Fruit fly (Drosophila melanogaster) whole organism, prepupa: ENCODE results near the gene scramb2.

Source experiments
- Blimp-1 ChIP-seq: fragments of 200-800 bp; sonication (Bioruptor generic); optimal IDR thresholded peaks from 3 replicates; lab custom pipeline; 2017; ENCODE audit warnings: missing biosample characterization, missing genetic modification characterization, mild to moderate bottlenecking, moderate library complexity, missing genetic modification reagents
- CG10669 ChIP-seq: fragments of 200-800 bp; sonication (Bioruptor generic); optimal IDR thresholded peaks from 3 replicates; lab custom pipeline; 2018; ENCODE audit warnings: missing biosample characterization, mild to moderate bottlenecking, missing genetic modification characterization, moderate library complexity
- CG11294 ChIP-seq: fragments of 200-800 bp; sonication (Bioruptor generic); IDR thresholded peaks from 2 replicates; pipeline ENCODE4 v1.3.6; 2022; ENCODE audit warnings: missing biosample characterization, missing genetic modification characterization
- CG11762 ChIP-seq: fragments of 200-800 bp; sonication (Bioruptor generic); optimal IDR thresholded peaks from 3 replicates; lab custom pipeline; 2016; ENCODE audit warnings: missing biosample characterization, missing genetic modification characterization; ENCODE audit not compliant: insufficient read depth
- CG11902 ChIP-seq: fragments of 200-800 bp; sonication (Bioruptor generic); optimal IDR thresholded peaks from 3 replicates; lab custom pipeline; 2016; ENCODE audit warnings: missing biosample characterization, missing genetic modification characterization
- CG15336 ChIP-seq: fragments of 200-800 bp; sonication (Bioruptor generic); IDR thresholded peaks from 2 replicates; pipeline ENCODE4 v1.3.6; 2022; ENCODE audit warnings: missing biosample characterization, missing genetic modification characterization
- CG16779 ChIP-seq: fragments of 200-800 bp; sonication (Bioruptor generic); optimal IDR thresholded peaks from 3 replicates; lab custom pipeline; 2017; ENCODE audit warnings: missing biosample characterization, mild to moderate bottlenecking, missing genetic modification characterization
- CG31627 ChIP-seq: fragments of 200-800 bp; sonication (Bioruptor generic); optimal IDR thresholded peaks from 3 replicates; lab custom pipeline; 2016; ENCODE audit warnings: missing biosample characterization, missing genetic modification characterization
- CG3919 ChIP-seq: fragments of 200-800 bp; sonication (Bioruptor generic); optimal IDR thresholded peaks from 3 replicates; lab custom pipeline; 2016; ENCODE audit warnings: missing biosample characterization, missing genetic modification characterization
- CG4318 ChIP-seq: fragments of 200-800 bp; sonication (Bioruptor generic); optimal IDR thresholded peaks from 3 replicates; lab custom pipeline; 2017; ENCODE audit warnings: missing biosample characterization, mild to moderate bottlenecking, missing genetic modification characterization
- CG6163 ChIP-seq: fragments of 200-800 bp; sonication (Bioruptor generic); IDR thresholded peaks from 3 replicates; pipeline ENCODE4 v1.3.6; 2022; ENCODE audit warnings: missing biosample characterization, missing genetic modification characterization
- CG6276 ChIP-seq: fragments of 200-800 bp; sonication (Bioruptor generic); optimal IDR thresholded peaks from 2 replicates; lab custom pipeline; 2017; ENCODE audit warnings: missing biosample characterization, mild to moderate bottlenecking, missing genetic modification characterization
- CG6792 ChIP-seq: fragments of 200-800 bp; sonication (Bioruptor generic); optimal IDR thresholded peaks from 3 replicates; lab custom pipeline; 2016; ENCODE audit warnings: missing biosample characterization, missing genetic modification characterization
- CG6808 ChIP-seq: fragments of 200-800 bp; sonication (Bioruptor generic); optimal IDR thresholded peaks from 3 replicates; lab custom pipeline; 2017; ENCODE audit warnings: missing biosample characterization, missing genetic modification characterization, mild to moderate bottlenecking, moderate library complexity, missing genetic modification reagents
- CG6854 ChIP-seq: fragments of 200-800 bp; sonication (Bioruptor generic); optimal IDR thresholded peaks from 2 replicates; lab custom pipeline; 2017; ENCODE audit warnings: missing biosample characterization, mild to moderate bottlenecking, missing genetic modification characterization
- CG7368 ChIP-seq: fragments of 200-800 bp; sonication (Bioruptor generic); optimal IDR thresholded peaks from 3 replicates; lab custom pipeline; 2016; ENCODE audit warnings: missing biosample characterization, missing genetic modification characterization
- CG8119 ChIP-seq: fragments of 200-800 bp; sonication (Bioruptor generic); IDR thresholded peaks from 3 replicates; pipeline ENCODE4 v1.3.6; 2022; ENCODE audit warnings: missing biosample characterization, missing genetic modification characterization
- CG8319 ChIP-seq: fragments of 200-800 bp; sonication (Bioruptor generic); optimal IDR thresholded peaks from 3 replicates; lab custom pipeline; 2016; ENCODE audit warnings: missing biosample characterization, missing genetic modification characterization
- CG8632 ChIP-seq: fragments of 200-800 bp; sonication (Bioruptor generic); optimal IDR thresholded peaks from 3 replicates; lab custom pipeline; 2016; ENCODE audit warnings: missing biosample characterization, missing genetic modification characterization
- CG9139 ChIP-seq: fragments of 200-800 bp; sonication (Bioruptor generic); optimal IDR thresholded peaks from 3 replicates; lab custom pipeline; 2017; ENCODE audit warnings: missing biosample characterization, mild to moderate bottlenecking, missing genetic modification characterization
- Eip75B ChIP-seq: fragments of 200-800 bp; sonication (Bioruptor generic); optimal IDR thresholded peaks from 3 replicates; lab custom pipeline; 2016; ENCODE audit warnings: missing biosample characterization, missing genetic modification characterization
- Eip93F ChIP-seq: fragments of 200-800 bp; sonication (Bioruptor generic); optimal IDR thresholded peaks from 2 replicates; lab custom pipeline; 2016; ENCODE audit warnings: missing biosample characterization, mild to moderate bottlenecking, missing genetic modification characterization
- Ets21C ChIP-seq: fragments of 200-800 bp; sonication (Bioruptor generic); optimal IDR thresholded peaks from 3 replicates; lab custom pipeline; 2016; ENCODE audit warnings: missing biosample characterization, missing genetic modification characterization
- Ets96B ChIP-seq: fragments of 200-800 bp; optimal IDR thresholded peaks from 2 replicates; lab custom pipeline; 2019; ENCODE audit warnings: missing biosample characterization, mild to moderate bottlenecking, missing genetic modification characterization, moderate library complexity
- Gug ChIP-seq: fragments of 200-800 bp; sonication (Bioruptor generic); IDR thresholded peaks from 2 replicates; pipeline ENCODE4 v1.3.6; 2022; ENCODE audit warnings: missing biosample characterization, missing genetic modification characterization
- Hr38 ChIP-seq: sonication (Bioruptor generic); optimal IDR thresholded peaks from 2 replicates; lab custom pipeline; 2016; ENCODE audit warnings: missing biosample characterization, missing genetic modification characterization
- Hr4 ChIP-seq: fragments of 200-800 bp; sonication (Bioruptor generic); optimal IDR thresholded peaks from 3 replicates; lab custom pipeline; 2016; ENCODE audit warnings: missing biosample characterization, missing genetic modification characterization
- Lpt ChIP-seq: fragments of 200-800 bp; sonication (Bioruptor generic); optimal IDR thresholded peaks from 3 replicates; lab custom pipeline; 2016; ENCODE audit warnings: missing biosample characterization, missing genetic modification characterization
- OdsH ChIP-seq: fragments of 200-800 bp; sonication (Bioruptor generic); optimal IDR thresholded peaks from 3 replicates; lab custom pipeline; 2016; ENCODE audit warnings: missing biosample characterization, missing genetic modification characterization
- Smox ChIP-seq: fragments of 200-800 bp; sonication (Bioruptor generic); optimal IDR thresholded peaks from 3 replicates; lab custom pipeline; 2016; ENCODE audit warnings: missing biosample characterization, missing genetic modification characterization
- Sox14 ChIP-seq: fragments of 200-800 bp; sonication (Bioruptor generic); optimal IDR thresholded peaks from 3 replicates; lab custom pipeline; 2016; ENCODE audit warnings: missing biosample characterization, missing genetic modification characterization
- Sox15 ChIP-seq: fragments of 200-800 bp; sonication (Bioruptor generic); optimal IDR thresholded peaks from 3 replicates; lab custom pipeline; 2016; ENCODE audit warnings: missing biosample characterization, missing genetic modification characterization
- achi ChIP-seq: fragments of 200-800 bp; sonication (Bioruptor generic); optimal IDR thresholded peaks from 3 replicates; lab custom pipeline; 2016; ENCODE audit warnings: missing biosample characterization, missing genetic modification characterization
- acj6 ChIP-seq: fragments of 200-800 bp; sonication (Bioruptor generic); optimal IDR thresholded peaks from 3 replicates; lab custom pipeline; 2016; ENCODE audit warnings: missing biosample characterization, missing genetic modification characterization
- cyc ChIP-seq: fragments of 200-800 bp; sonication (Bioruptor generic); optimal IDR thresholded peaks from 3 replicates; lab custom pipeline; 2016; ENCODE audit warnings: missing biosample characterization, missing genetic modification characterization
- dac ChIP-seq: fragments of 200-800 bp; sonication (Bioruptor generic); optimal IDR thresholded peaks from 2 replicates; lab custom pipeline; 2017; ENCODE audit warnings: missing biosample characterization, mild to moderate bottlenecking, missing genetic modification characterization
- eg ChIP-seq: fragments of 200-800 bp; sonication (Bioruptor generic); IDR thresholded peaks from 3 replicates; pipeline ENCODE4 v1.3.6; 2022; ENCODE audit warnings: missing biosample characterization, missing genetic modification characterization
- esn ChIP-seq: fragments of 200-800 bp; sonication (Bioruptor generic); optimal IDR thresholded peaks from 2 replicates; lab custom pipeline; 2016; ENCODE audit warnings: missing biosample characterization, mild to moderate bottlenecking, missing genetic modification characterization, moderate library complexity
- fd85E ChIP-seq: fragments of 200-800 bp; sonication (Bioruptor generic); optimal IDR thresholded peaks from 3 replicates; lab custom pipeline; 2016; ENCODE audit warnings: missing biosample characterization, missing genetic modification characterization
- pdm3 ChIP-seq: fragments of 200-800 bp; sonication (Bioruptor generic); optimal IDR thresholded peaks from 3 replicates; lab custom pipeline; 2016; ENCODE audit warnings: missing biosample characterization, missing genetic modification characterization
- salr ChIP-seq, 2 experiments: fragments of 200-800 bp; sonication (Bioruptor generic); optimal IDR thresholded peaks; 3 replicates each; lab custom pipeline; 2016 to 2018; ENCODE audit warnings: missing biosample characterization in 2 of 2, missing genetic modification characterization in 2 of 2, mild to moderate bottlenecking in 1 of 2
- spab ChIP-seq: fragments of 200-800 bp; sonication (Bioruptor generic); optimal IDR thresholded peaks from 2 replicates; lab custom pipeline; 2017; ENCODE audit warnings: missing biosample characterization, mild to moderate bottlenecking, missing genetic modification characterization, missing genetic modification reagents
- ss ChIP-seq, 2 experiments: fragments of 200-800 bp; sonication (Bioruptor generic); optimal IDR thresholded peaks; 2 replicates in 1 of 2; 3 replicates in 1 of 2; lab custom pipeline; 2017 to 2018; ENCODE audit warnings: mild to moderate bottlenecking in 2 of 2, missing biosample characterization in 2 of 2, missing genetic modification characterization in 2 of 2, moderate library complexity in 1 of 2
- svp ChIP-seq: fragments of 200-800 bp; sonication (Bioruptor generic); peaks from one replicate; lab custom pipeline; 2016; ENCODE audit warnings: missing biosample characterization, missing genetic modification characterization
- topi ChIP-seq: fragments of 200-800 bp; sonication (Bioruptor generic); optimal IDR thresholded peaks from 3 replicates; lab custom pipeline; 2016; ENCODE audit warnings: missing biosample characterization, missing genetic modification characterization

Gene scramb2

DNA sequence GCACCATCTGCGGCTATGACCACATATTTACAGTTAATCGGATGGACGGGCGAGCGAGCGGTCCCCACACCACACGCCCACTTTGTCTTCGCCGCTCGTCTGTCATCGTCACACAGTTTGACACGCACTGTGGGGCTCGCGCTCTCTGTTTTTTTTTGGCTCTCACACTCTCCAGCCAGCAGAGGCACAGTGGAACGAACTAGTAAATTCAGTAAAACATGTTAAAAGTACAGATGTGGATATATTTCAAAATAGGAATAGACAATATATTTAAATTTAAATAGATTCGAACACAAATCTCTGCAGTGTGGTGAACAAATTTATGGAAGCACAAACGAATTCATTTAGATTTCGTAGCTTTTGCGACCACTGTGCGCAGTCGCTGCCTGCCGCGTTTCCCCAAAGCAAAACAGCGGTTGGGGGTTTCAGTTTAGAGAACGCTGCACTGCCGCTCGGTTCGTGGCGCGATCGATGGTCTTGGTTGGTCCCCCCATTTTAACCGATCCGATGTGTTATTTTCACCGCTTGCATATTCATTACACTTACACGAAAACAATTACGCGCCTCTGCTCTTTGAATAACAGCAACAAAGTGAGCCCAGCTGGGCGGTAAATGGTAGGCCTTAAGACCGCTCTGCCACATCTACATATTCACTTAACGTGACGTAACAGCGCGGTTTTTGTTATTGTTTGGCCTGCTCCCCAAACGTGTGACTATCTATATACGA lies 34.7 kb upstream of the scramb2 start (continued):
- peak; percentile 95 for TF ChIP-seq CG6808
- peak; percentile 99 for TF ChIP-seq CG8119 (GFP tag; lab: Robert Waterston, UW)
- peak; percentile 97 for TF ChIP-seq CG11294
- peak; percentile 99 for TF ChIP-seq CG6163 (GFP tag; lab: Robert Waterston, UW)
- TF ChIP-seq CG11902 (GFP tag; lab: Kevin White, UChicago), result peak; percentile 96
- TF ChIP-seq CG10669 (GFP tag; lab: Kevin White, UChicago), result peak; percentile 97
- peak; percentile 98 for TF ChIP-seq Ets21C (GFP tag; lab: Kevin White, UChicago)
- peak; percentile 98 for TF ChIP-seq CG11762 (GFP tag; lab: Kevin White, UChicago)
- TF ChIP-seq Smox (GFP tag; lab: Kevin White, UChicago), result peak; percentile 99
- TF ChIP-seq salr (GFP tag; optimal IDR thresholded peaks at IDR 0.05; lab: Kevin White, UChicago), result peak; percentile 96 to 97
- TF ChIP-seq Hr4, result peak; percentile 99
- TF ChIP-seq Hr38 (GFP tag; lab: Kevin White, UChicago), result peak; percentile 40
- TF ChIP-seq Gug (GFP tag; lab: Robert Waterston, UW), result peak; percentile 98
- TF ChIP-seq CG7368 (GFP tag; lab: Kevin White, UChicago), result peak; percentile 99
- peak; percentile 99 for TF ChIP-seq CG8632
- TF ChIP-seq cyc (GFP tag; lab: Kevin White, UChicago), result peak; percentile 98
- TF ChIP-seq eg (GFP tag; lab: Robert Waterston, UW), result peak; percentile 99
- peak; percentile 99 for TF ChIP-seq CG3919 (GFP tag; lab: Kevin White, UChicago)
- peak; percentile 99 for TF ChIP-seq Eip75B (GFP tag; lab: Kevin White, UChicago)
- peak; percentile 99 for TF ChIP-seq CG6792 (GFP tag; lab: Kevin White, UChicago)
- peak; percentile 98 for TF ChIP-seq CG4318 (GFP tag; lab: Kevin White, UChicago)
- peak; percentile 99 for TF ChIP-seq CG6854 (GFP tag; lab: Kevin White, UChicago)
- peak; percentile 97 for TF ChIP-seq spab (GFP tag; lab: Kevin White, UChicago)
- peak; percentile 99 for TF ChIP-seq achi (GFP tag; lab: Kevin White, UChicago)
- TF ChIP-seq CG9139, result peak; percentile 92
- peak; percentile 98 for TF ChIP-seq Lpt (GFP tag; lab: Kevin White, UChicago)
- TF ChIP-seq Eip93F (GFP tag; lab: Kevin White, UChicago), result peak; percentile 98
- peak; percentile 96 for TF ChIP-seq fd85E (GFP tag; lab: Kevin White, UChicago)
- TF ChIP-seq topi (GFP tag; lab: Kevin White, UChicago), result peak; percentile 99
- peak; percentile 86 for TF ChIP-seq Blimp-1 (GFP tag; lab: Kevin White, UChicago)
- peak; percentile 97 for TF ChIP-seq Sox15 (GFP tag; lab: Kevin White, UChicago)
- TF ChIP-seq OdsH (GFP tag; lab: Kevin White, UChicago), result peak; percentile 99
- TF ChIP-seq CG15336 (GFP tag; lab: Robert Waterston, UW), result peak; percentile 99
- TF ChIP-seq CG8319 (GFP tag; lab: Kevin White, UChicago), result peak; percentile 97

DNA sequence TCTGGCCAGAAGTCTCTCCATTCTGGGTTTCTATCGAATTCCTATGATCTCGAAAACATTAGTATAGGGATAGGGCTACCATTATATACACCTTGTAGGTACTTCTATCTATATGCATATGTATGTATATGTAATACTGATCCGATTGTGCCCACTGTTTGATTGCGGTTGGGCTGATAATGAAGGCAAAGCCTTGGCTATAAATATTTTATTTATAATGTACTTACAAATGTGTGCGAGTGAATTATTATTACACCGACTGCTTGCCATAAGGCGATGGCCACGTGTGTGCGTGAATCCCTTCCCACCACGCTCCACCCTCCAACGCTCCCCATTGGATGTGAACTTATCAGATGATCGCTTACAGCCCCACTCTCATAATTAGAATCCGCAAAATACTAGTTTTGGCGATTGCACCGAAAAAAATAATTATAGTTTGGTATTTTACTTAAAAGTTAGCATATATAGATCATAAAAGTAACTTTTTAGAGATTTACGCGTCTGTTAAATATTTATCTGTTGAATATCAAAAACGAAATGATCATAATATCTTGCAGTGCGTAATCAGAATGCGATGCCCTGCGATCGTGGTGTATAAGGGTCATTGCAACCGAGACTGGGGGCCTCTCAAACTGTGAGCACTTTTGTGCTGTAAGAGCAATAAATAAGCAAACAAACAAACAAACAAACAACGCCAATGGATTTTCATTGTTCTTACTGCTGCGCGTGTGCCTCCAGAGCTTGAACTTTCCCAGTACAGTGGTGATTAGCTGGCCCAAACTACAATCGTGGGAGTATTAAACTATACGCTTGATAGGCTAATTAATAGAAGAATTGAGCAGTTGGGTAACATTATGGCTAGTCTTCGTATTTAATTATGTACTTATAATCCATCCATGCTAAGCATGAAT lies 33.7 kb upstream of the scramb2 start:
- no peak for TF ChIP-seq CG8119 (GFP tag; lab: Robert Waterston, UW)
- peak; percentile 24 for TF ChIP-seq CG10669 (GFP tag; lab: Kevin White, UChicago)
- TF ChIP-seq CG3919 (GFP tag; lab: Kevin White, UChicago), result no peak
- no peak for TF ChIP-seq CG11762 (GFP tag; lab: Kevin White, UChicago)
- TF ChIP-seq CG11902 (GFP tag; lab: Kevin White, UChicago), result peak; percentile 39
- TF ChIP-seq salr (GFP tag; optimal IDR thresholded peaks at IDR 0.05; lab: Kevin White, UChicago), result no peak
- TF ChIP-seq CG6854 (GFP tag; lab: Kevin White, UChicago), result no peak
- peak; percentile 30 for TF ChIP-seq cyc (GFP tag; lab: Kevin White, UChicago)
- no peak for TF ChIP-seq achi (GFP tag; lab: Kevin White, UChicago)
- TF ChIP-seq pdm3 (GFP tag; lab: Kevin White, UChicago), result peak; percentile 39
- no peak for TF ChIP-seq Ets96B (tag; lab: Kevin White, UChicago)
- no peak for TF ChIP-seq esn
- TF ChIP-seq CG6276 (GFP tag; lab: Kevin White, UChicago), result no peak
- TF ChIP-seq Sox14 (GFP tag; lab: Kevin White, UChicago), result peak; percentile 57
- TF ChIP-seq acj6, result peak; percentile 3
- no peak for TF ChIP-seq spab (GFP tag; lab: Kevin White, UChicago)
- peak; percentile 91 for TF ChIP-seq svp
- no peak for TF ChIP-seq CG8632
- TF ChIP-seq dac (GFP tag; lab: Kevin White, UChicago), result no peak
- no peak for TF ChIP-seq ss (GFP tag; optimal IDR thresholded peaks at IDR 0.05; lab: Kevin White, UChicago)
- TF ChIP-seq CG31627 (GFP tag; lab: Kevin White, UChicago), result peak; percentile 25
- no peak for TF ChIP-seq CG16779
- TF ChIP-seq Blimp-1 (GFP tag; lab: Kevin White, UChicago), result no peak
- TF ChIP-seq Gug (GFP tag; lab: Robert Waterston, UW), result peak; percentile 33
- TF ChIP-seq Eip75B (GFP tag; lab: Kevin White, UChicago), result no peak
